Fruit fly (Drosophila melanogaster) whole organism, adult: ENCODE measurements around the gene sordd2.

ENCODE experiments used
- CG11617 ChIP-seq: fragments of 200-800 bp; sonication (Bioruptor generic); optimal IDR thresholded peaks from 2 replicates; lab custom pipeline; 2017; ENCODE audit warnings: mild to moderate bottlenecking, missing biosample characterization, missing genetic modification reagents, missing genetic modification characterization
- CG12768 ChIP-seq: fragments of 200-800 bp; sonication (Bioruptor generic); optimal IDR thresholded peaks from 2 replicates; lab custom pipeline; 2017; ENCODE audit warnings: missing biosample characterization, missing genetic modification characterization, mild to moderate bottlenecking, moderate library complexity, missing genetic modification reagents
- CG14711 ChIP-seq: fragments of 200-800 bp; sonication (Bioruptor generic); optimal IDR thresholded peaks from 2 replicates; lab custom pipeline; 2018; ENCODE audit warnings: missing biosample characterization, mild to moderate bottlenecking, missing genetic modification characterization, moderate library complexity
- CG1620 ChIP-seq: fragments of 200-800 bp; sonication (Bioruptor generic); optimal IDR thresholded peaks from 2 replicates; lab custom pipeline; 2016; ENCODE audit warnings: missing biosample characterization, missing genetic modification characterization
- CG33017 ChIP-seq: fragments of 200-800 bp; sonication (Bioruptor generic); optimal IDR thresholded peaks from 2 replicates; lab custom pipeline; 2018; ENCODE audit warnings: missing biosample characterization, mild to moderate bottlenecking, missing genetic modification characterization, moderate library complexity
- CG5204 ChIP-seq: fragments of 200-800 bp; sonication (Bioruptor generic); optimal IDR thresholded peaks from 2 replicates; lab custom pipeline; 2016; ENCODE audit warnings: missing biosample characterization, missing genetic modification characterization
- CG7045 ChIP-seq: fragments of 200-800 bp; sonication (Bioruptor generic); optimal IDR thresholded peaks from 2 replicates; lab custom pipeline; 2017; ENCODE audit warnings: missing biosample characterization, mild to moderate bottlenecking, missing genetic modification characterization
- CG7101 ChIP-seq: fragments of 200-800 bp; sonication (Bioruptor generic); optimal IDR thresholded peaks from 2 replicates; lab custom pipeline; 2018; ENCODE audit warnings: missing biosample characterization, mild to moderate bottlenecking, missing genetic modification characterization, moderate library complexity
- Clk ChIP-seq: fragments of 200-800 bp; sonication (Bioruptor generic); optimal IDR thresholded peaks from 2 replicates; lab custom pipeline; 2017; ENCODE audit warnings: missing biosample characterization, missing genetic modification characterization
- Crg-1 ChIP-seq: fragments of 200-800 bp; sonication (Bioruptor generic); optimal IDR thresholded peaks from 2 replicates; lab custom pipeline; 2016; ENCODE audit warnings: missing biosample characterization, missing genetic modification characterization
- Hr96 ChIP-seq: fragments of 200-800 bp; sonication (Bioruptor generic); optimal IDR thresholded peaks from 2 replicates; lab custom pipeline; 2016; ENCODE audit warnings: missing biosample characterization, missing genetic modification characterization
- Mnt ChIP-seq: fragments of 200-800 bp; sonication (Bioruptor generic); optimal IDR thresholded peaks from 2 replicates; lab custom pipeline; 2016; ENCODE audit warnings: missing biosample characterization, mild to moderate bottlenecking, missing genetic modification characterization
- bab1 ChIP-seq: fragments of 200-800 bp; sonication (Bioruptor generic); optimal IDR thresholded peaks from 3 replicates; lab custom pipeline; 2019; ENCODE audit warnings: missing biosample characterization, mild to moderate bottlenecking, missing genetic modification characterization, moderate library complexity
- cic ChIP-seq: fragments of 200-800 bp; sonication (Bioruptor generic); optimal IDR thresholded peaks from 2 replicates; lab custom pipeline; 2017; ENCODE audit warnings: missing biosample characterization, mild to moderate bottlenecking, missing genetic modification characterization, moderate library complexity
- cnc ChIP-seq, 2 experiments: fragments of >200 bp; optimal IDR thresholded peaks; 2 replicates each; lab custom pipeline; 2017
- kay ChIP-seq: fragments of 200-800 bp; sonication (Bioruptor generic); peaks from one replicate; lab custom pipeline; 2016; ENCODE audit warnings: missing biosample characterization, missing genetic modification characterization, borderline replicate concordance
- ovo ChIP-seq: fragments of 200-800 bp; sonication (Bioruptor generic); optimal IDR thresholded peaks from 2 replicates; lab custom pipeline; 2016; ENCODE audit warnings: missing biosample characterization, missing genetic modification characterization
- pad ChIP-seq: fragments of 200-800 bp; sonication (Bioruptor generic); optimal IDR thresholded peaks from 3 replicates; lab custom pipeline; 2017; ENCODE audit warnings: missing biosample characterization, missing genetic modification characterization, mild to moderate bottlenecking, moderate library complexity, missing genetic modification reagents
- tj ChIP-seq: fragments of 200-800 bp; sonication (Bioruptor generic); optimal IDR thresholded peaks from 3 replicates; lab custom pipeline; 2017; ENCODE audit warnings: missing biosample characterization, mild to moderate bottlenecking, missing genetic modification characterization, moderate library complexity
- toe ChIP-seq: fragments of 200-800 bp; sonication (Bioruptor generic); optimal IDR thresholded peaks from 2 replicates; lab custom pipeline; 2016; ENCODE audit warnings: missing biosample characterization, missing genetic modification characterization

The sordd2 gene

dm6 chrX:15813224-15813623, 14.3 kb upstream of the sordd2 start:
- TF ChIP-seq kay (GFP tag; lab: Kevin White, UChicago) (peak; percentile 93), Mnt (no peak), tj (GFP tag; lab: Kevin White, UChicago) (peak; percentile 22), CG12768 (no peak), ovo (peak; percentile 18)

dm6 chrX:15812615-15812995, 13.6 kb upstream of the sordd2 start:
- TF ChIP-seq Clk (no peak), kay (GFP tag; lab: Kevin White, UChicago) (peak; percentile 75), CG7101 (tag; lab: Kevin White, UChicago) (no peak)

dm6 chrX:15811666-15812614, 13.0 kb upstream of the sordd2 start:
- TF ChIP-seq cic, result peak; percentile 61
- TF ChIP-seq CG1620 (GFP tag; lab: Kevin White, UChicago), result no peak
- TF ChIP-seq pad, result peak; percentile 1
- TF ChIP-seq CG12768, result peak; percentile 3
- TF ChIP-seq tj (GFP tag; lab: Kevin White, UChicago), result peak; percentile 82
- TF ChIP-seq CG7101 (tag; lab: Kevin White, UChicago), result peak; percentile 27
- TF ChIP-seq Crg-1 (GFP tag; lab: Kevin White, UChicago), result no peak
- TF ChIP-seq CG7045 (GFP tag; lab: Kevin White, UChicago), result no peak
- no peak for TF ChIP-seq cnc (optimal IDR thresholded peaks at IDR 0.05; lab: Kevin White, UChicago)
- TF ChIP-seq kay (GFP tag; lab: Kevin White, UChicago), result peak; percentile 80
- peak; percentile 65 for TF ChIP-seq CG14711
- no peak for TF ChIP-seq Hr96 (GFP tag; lab: Kevin White, UChicago)
- peak; percentile 78 for TF ChIP-seq bab1 (GFP tag; lab: Kevin White, UChicago)
- no peak for TF ChIP-seq toe
- TF ChIP-seq Mnt, result peak; percentile 20
- TF ChIP-seq CG11617, result peak; percentile 44
- no peak for TF ChIP-seq CG33017 (tag; lab: Kevin White, UChicago)
- TF ChIP-seq ovo, result no peak
- TF ChIP-seq Clk, result no peak
- TF ChIP-seq CG5204, result no peak

dm6 chrX:15809255-15809654, 10.3 kb upstream of the sordd2 start, which contains the start of gene CG8509:
CG8509 (plus strand) TSS chrX:15809555.
- TF ChIP-seq CG12768, result no peak
- TF ChIP-seq cic, result no peak
- no peak for TF ChIP-seq CG33017 (tag; lab: Kevin White, UChicago)
- TF ChIP-seq CG11617, result no peak
- TF ChIP-seq CG1620 (GFP tag; lab: Kevin White, UChicago), result no peak
- no peak for TF ChIP-seq tj (GFP tag; lab: Kevin White, UChicago)
- no peak for TF ChIP-seq CG5204
- no peak for TF ChIP-seq Crg-1 (GFP tag; lab: Kevin White, UChicago)

dm6 chrX:15807915-15808314, 9.0 kb upstream of the sordd2 start:
- TF ChIP-seq bab1 (GFP tag; lab: Kevin White, UChicago), result no peak
- no peak for TF ChIP-seq CG5204
- TF ChIP-seq Crg-1 (GFP tag; lab: Kevin White, UChicago), result no peak
- no peak for TF ChIP-seq pad
- TF ChIP-seq kay (GFP tag; lab: Kevin White, UChicago), result no peak
- TF ChIP-seq Hr96 (GFP tag; lab: Kevin White, UChicago), result no peak
- no peak for TF ChIP-seq CG11617
- no peak for TF ChIP-seq CG1620 (GFP tag; lab: Kevin White, UChicago)
- TF ChIP-seq CG33017 (tag; lab: Kevin White, UChicago), result no peak
- no peak for TF ChIP-seq CG7101 (tag; lab: Kevin White, UChicago)
- no peak for TF ChIP-seq tj (GFP tag; lab: Kevin White, UChicago)
- TF ChIP-seq CG7045 (GFP tag; lab: Kevin White, UChicago), result no peak
- TF ChIP-seq Mnt, result no peak
- no peak for TF ChIP-seq cnc (optimal IDR thresholded peaks at IDR 0.05; lab: Kevin White, UChicago)
- no peak for TF ChIP-seq CG12768
- no peak for TF ChIP-seq ovo
- TF ChIP-seq Clk, result no peak
- no peak for TF ChIP-seq cic
- TF ChIP-seq toe, result no peak

dm6 chrX:15805523-15805922, 6.6 kb upstream of the sordd2 start:
- TF ChIP-seq CG1620 (GFP tag; lab: Kevin White, UChicago) (no peak), CG5204 (no peak), tj (GFP tag; lab: Kevin White, UChicago) (peak; percentile 42), Hr96 (GFP tag; lab: Kevin White, UChicago) (no peak), pad (peak; percentile 42), toe (no peak)

dm6 chrX:15804790-15805189, 5.8 kb upstream of the sordd2 start:
- TF ChIP-seq CG14711 (peak; percentile 19), toe (no peak)
